Worm (Caenorhabditis elegans) whole organism, L4 larva: ENCODE results near the gene Y82E9BR.22.

Experiments
- F26F4.8 ChIP-seq: fragments of 200-800 bp; sonication (Bioruptor generic); conservative IDR thresholded peaks from 2 replicates; pipeline ENCODE4 v1.3.6; 2022; ENCODE audit warnings: missing genetic modification characterization, missing compliant biosample characterization
- T20F7.1 ChIP-seq: fragments of 200-800 bp; sonication (Bioruptor generic); optimal IDR thresholded peaks from 2 replicates; lab custom pipeline; 2018; ENCODE audit warnings: mild to moderate bottlenecking, missing genetic modification characterization, missing compliant biosample characterization
- T26A8.4 ChIP-seq: fragments of 200-800 bp; sonication (Bioruptor generic); IDR thresholded peaks from 2 replicates; pipeline ENCODE4 v1.3.6; 2022; ENCODE audit warnings: missing genetic modification characterization, missing compliant biosample characterization
- Y48G9A.11 ChIP-seq: fragments of 200-800 bp; sonication (Bioruptor generic); IDR thresholded peaks from 2 replicates; pipeline ENCODE4 v1.3.6; 2022; ENCODE audit warnings: missing genetic modification reagents, missing genetic modification characterization, missing compliant biosample characterization
- ZK337.2 ChIP-seq: fragments of 200-800 bp; sonication (Bioruptor generic); IDR thresholded peaks from 2 replicates; pipeline ENCODE4 v1.3.6; 2022; ENCODE audit warnings: missing genetic modification reagents, missing genetic modification characterization, missing compliant biosample characterization
- aha-1 ChIP-seq: fragments of 150-350 bp; peaks from one replicate; lab custom pipeline; 2014; ENCODE audit warnings: missing biosample characterization, missing genetic modification characterization
- aly-2 ChIP-seq: sonication (generic microtip); optimal IDR thresholded peaks from 2 replicates; lab custom pipeline; 2018; ENCODE audit warnings: missing biosample characterization, missing genetic modification characterization
- arid-1 ChIP-seq: fragments of 200-800 bp; sonication (Bioruptor generic); conservative IDR thresholded peaks from 2 replicates; pipeline ENCODE4 v1.3.6; 2022; ENCODE audit warnings: missing genetic modification reagents, missing genetic modification characterization, missing compliant biosample characterization
- attf-4 ChIP-seq: sonication (generic microtip); optimal IDR thresholded peaks from 3 replicates; lab custom pipeline; 2017; ENCODE audit warnings: missing biosample characterization, missing genetic modification characterization
- ceh-44 ChIP-seq: fragments of 200-800 bp; sonication (Bioruptor generic); IDR thresholded peaks from 2 replicates; pipeline ENCODE4 v1.3.6; 2022; ENCODE audit warnings: missing genetic modification reagents, missing genetic modification characterization, missing compliant biosample characterization
- ceh-62 ChIP-seq: sonication (generic microtip); optimal IDR thresholded peaks from 2 replicates; lab custom pipeline; 2017; ENCODE audit warnings: missing biosample characterization, missing genetic modification characterization
- ceh-82 ChIP-seq: sonication (generic microtip); optimal IDR thresholded peaks from 2 replicates; lab custom pipeline; 2017; ENCODE audit warnings: missing biosample characterization, missing genetic modification characterization
- ctbp-1 ChIP-seq: fragments of 200-800 bp; sonication (Bioruptor generic); IDR thresholded peaks from 2 replicates; pipeline ENCODE4 v1.3.6; 2022; ENCODE audit warnings: missing genetic modification reagents, missing genetic modification characterization, missing compliant biosample characterization
- daf-16 ChIP-seq, 3 experiments: sonication (generic microtip); optimal IDR thresholded peaks; 2 replicates each; lab custom pipeline; 2016 to 2017; ENCODE audit warnings: missing genetic modification characterization in 3 of 3, missing genetic modification reagents in 3 of 3, mild to moderate bottlenecking in 2 of 3, missing compliant biosample characterization in 2 of 3, missing biosample characterization in 1 of 3, moderate library complexity in 1 of 3
- dmd-8 ChIP-seq: fragments of 200-800 bp; sonication (Bioruptor generic); IDR thresholded peaks from 2 replicates; pipeline ENCODE4 v1.3.6; 2022; ENCODE audit warnings: missing genetic modification characterization, missing compliant biosample characterization
- dmd-9 ChIP-seq: fragments of 200-800 bp; sonication (Bioruptor generic); IDR thresholded peaks from 2 replicates; pipeline ENCODE4 v1.3.6; 2022; ENCODE audit warnings: missing genetic modification reagents, missing genetic modification characterization, missing compliant biosample characterization
- dpl-1 ChIP-seq: fragments of 150-350 bp; optimal IDR thresholded peaks from 2 replicates; lab custom pipeline; 2014; ENCODE audit warnings: missing biosample characterization, missing genetic modification reagents, missing genetic modification characterization
- fkh-10 ChIP-seq: fragments of 150-350 bp; optimal IDR thresholded peaks from 2 replicates; lab custom pipeline; 2014; ENCODE audit warnings: missing biosample characterization, missing genetic modification reagents, missing genetic modification characterization
- fos-1 ChIP-seq: fragments of 150-350 bp; optimal IDR thresholded peaks from 2 replicates; lab custom pipeline; 2014; ENCODE audit warnings: missing biosample characterization, missing genetic modification characterization
- gei-8 ChIP-seq: fragments of 200-800 bp; sonication (Bioruptor generic); optimal IDR thresholded peaks from 2 replicates; lab custom pipeline; 2018; ENCODE audit warnings: mild to moderate bottlenecking, missing genetic modification characterization, missing compliant biosample characterization
- hif-1 ChIP-seq, 2 experiments: sonication (generic microtip); optimal IDR thresholded peaks; 2 replicates each; lab custom pipeline; 2016 to 2017; ENCODE audit warnings: missing compliant biosample characterization in 2 of 2, missing genetic modification characterization in 2 of 2, missing genetic modification reagents in 2 of 2, missing genotype in 2 of 2, mild to moderate bottlenecking in 1 of 2
- hmg-1.1 ChIP-seq: fragments of 200-800 bp; sonication (Bioruptor generic); IDR thresholded peaks from 2 replicates; pipeline ENCODE4 v1.3.6; 2022; ENCODE audit warnings: missing genetic modification reagents, missing genetic modification characterization, missing compliant biosample characterization
- jun-1 ChIP-seq: fragments of 150-350 bp; optimal IDR thresholded peaks from 2 replicates; lab custom pipeline; 2014; ENCODE audit warnings: missing biosample characterization, missing genetic modification reagents, missing genetic modification characterization
- lim-7 ChIP-seq: fragments of 200-800 bp; sonication (Bioruptor generic); IDR thresholded peaks from 2 replicates; pipeline ENCODE4 v1.3.6; 2022; ENCODE audit warnings: missing genetic modification characterization, missing compliant biosample characterization
- lin-15B ChIP-seq: fragments of 150-350 bp; sonication (generic microtip); optimal IDR thresholded peaks from 3 replicates; lab custom pipeline; 2014; ENCODE audit warnings: missing biosample characterization, missing genetic modification characterization
- lin-29 ChIP-seq: fragments of 200-800 bp; sonication (Bioruptor generic); IDR thresholded peaks from 2 replicates; pipeline ENCODE4 v1.3.6; 2022; ENCODE audit warnings: missing genetic modification reagents, missing genetic modification characterization, missing compliant biosample characterization
- lin-38 ChIP-seq: fragments of 200-800 bp; sonication (Bioruptor generic); IDR thresholded peaks from 2 replicates; pipeline ENCODE4 v1.3.6; 2022; ENCODE audit warnings: missing genetic modification reagents, missing genetic modification characterization, missing compliant biosample characterization
- mdt-29 ChIP-seq: fragments of 200-800 bp; sonication (Bioruptor generic); IDR thresholded peaks from 2 replicates; pipeline ENCODE4 v1.3.6; 2022; ENCODE audit warnings: missing genetic modification reagents, missing genetic modification characterization, missing compliant biosample characterization
- mep-1 ChIP-seq: fragments of 150-350 bp; sonication (generic microtip); optimal IDR thresholded peaks from 3 replicates; lab custom pipeline; 2014; ENCODE audit warnings: missing biosample characterization, missing genetic modification characterization
- mes-2 ChIP-seq: sonication (generic microtip); optimal IDR thresholded peaks from 2 replicates; lab custom pipeline; 2016; ENCODE audit warnings: missing genotype, mild to moderate bottlenecking, missing genetic modification characterization, missing compliant biosample characterization; ENCODE audit not compliant: poor library complexity, severe bottlenecking
- mxl-2 ChIP-seq: fragments of 200-800 bp; sonication (Bioruptor generic); conservative IDR thresholded peaks from 2 replicates; pipeline ENCODE4 v1.3.6; 2022; ENCODE audit warnings: missing genetic modification reagents, missing genetic modification characterization, missing compliant biosample characterization
- mxl-3 ChIP-seq: fragments of 200-800 bp; sonication (Bioruptor generic); optimal IDR thresholded peaks from 2 replicates; lab custom pipeline; 2018; ENCODE audit warnings: mild to moderate bottlenecking, missing genetic modification characterization, missing compliant biosample characterization
- nhr-102 ChIP-seq: sonication (generic microtip); optimal IDR thresholded peaks from 2 replicates; lab custom pipeline; 2016; ENCODE audit warnings: mild to moderate bottlenecking, missing genetic modification characterization, moderate library complexity, missing compliant biosample characterization
- nhr-111 ChIP-seq: fragments of 200-800 bp; sonication (Bioruptor generic); optimal IDR thresholded peaks from 2 replicates; lab custom pipeline; 2018; ENCODE audit warnings: mild to moderate bottlenecking, missing genetic modification characterization, missing compliant biosample characterization
- nhr-237 ChIP-seq: sonication (generic microtip); optimal IDR thresholded peaks from 2 replicates; lab custom pipeline; 2017; ENCODE audit warnings: missing biosample characterization, missing genetic modification characterization
- nhr-25 ChIP-seq: sonication (generic microtip); optimal IDR thresholded peaks from 2 replicates; lab custom pipeline; 2017; ENCODE audit warnings: missing genetic modification characterization, mild to moderate bottlenecking, missing compliant biosample characterization, antibody characterized with exemption, moderate library complexity, borderline replicate concordance; ENCODE audit not compliant: insufficient read depth
- nhr-28 ChIP-seq: fragments of 150-350 bp; optimal IDR thresholded peaks from 2 replicates; lab custom pipeline; 2014; ENCODE audit warnings: missing biosample characterization, missing genetic modification characterization
- nhr-42 ChIP-seq: fragments of 200-800 bp; sonication (Bioruptor generic); IDR thresholded peaks from 2 replicates; pipeline ENCODE4 v1.3.6; 2022; ENCODE audit warnings: missing genetic modification characterization, missing compliant biosample characterization
- nhr-48 ChIP-seq: sonication (generic microtip); optimal IDR thresholded peaks from 2 replicates; lab custom pipeline; 2016; ENCODE audit warnings: mild to moderate bottlenecking, missing genetic modification characterization, missing compliant biosample characterization
- pha-4 ChIP-seq, 2 experiments: fragments of 150-350 bp in 1 of 2; fragments of 200-800 bp in 1 of 2; sonication (Bioruptor generic) in 1 of 2; IDR thresholded peaks in 1 of 2; optimal IDR thresholded peaks in 1 of 2; 2 replicates each; pipeline versions ENCODE4 v1.3.6 to Lab custom; 2014 to 2022; ENCODE audit warnings: missing genetic modification characterization in 2 of 2, missing genetic modification reagents in 2 of 2, missing biosample characterization in 1 of 2, missing compliant biosample characterization in 1 of 2
- sdz-12 ChIP-seq: fragments of 200-800 bp; sonication (Bioruptor generic); optimal IDR thresholded peaks from 2 replicates; lab custom pipeline; 2018; ENCODE audit warnings: mild to moderate bottlenecking, missing genetic modification characterization, missing compliant biosample characterization
- set-16 ChIP-seq: fragments of 200-800 bp; sonication (Bioruptor generic); IDR thresholded peaks from 2 replicates; pipeline ENCODE4 v1.3.6; 2022; ENCODE audit warnings: missing genetic modification reagents, missing genetic modification characterization, missing compliant biosample characterization
- snpc-1.2 ChIP-seq: fragments of 200-800 bp; sonication (Bioruptor generic); IDR thresholded peaks from 2 replicates; pipeline ENCODE4 v1.3.6; 2022; ENCODE audit warnings: missing genetic modification reagents, missing genetic modification characterization, missing compliant biosample characterization
- spr-1 ChIP-seq: sonication (generic microtip); optimal IDR thresholded peaks from 2 replicates; lab custom pipeline; 2016; ENCODE audit warnings: mild to moderate bottlenecking, missing genetic modification characterization, missing compliant biosample characterization
- tag-97 ChIP-seq: fragments of 200-800 bp; sonication (Bioruptor generic); IDR thresholded peaks from 2 replicates; pipeline ENCODE4 v1.3.6; 2022; ENCODE audit warnings: missing genetic modification characterization, missing compliant biosample characterization
- tra-1 ChIP-seq: fragments of 200-800 bp; sonication (Bioruptor generic); IDR thresholded peaks from 2 replicates; pipeline ENCODE4 v1.3.6; 2022; ENCODE audit warnings: missing genetic modification reagents, missing genetic modification characterization, missing compliant biosample characterization
- unc-130 ChIP-seq: sonication (generic microtip); optimal IDR thresholded peaks from 2 replicates; lab custom pipeline; 2016; ENCODE audit warnings: missing genetic modification reagents, missing genetic modification characterization, missing compliant biosample characterization
- vab-7 ChIP-seq: fragments of 200-800 bp; sonication (Bioruptor generic); IDR thresholded peaks from 2 replicates; pipeline ENCODE4 v1.3.6; 2022; ENCODE audit warnings: missing genetic modification reagents, missing genetic modification characterization, missing compliant biosample characterization
- zfp-2 ChIP-seq: sonication (generic microtip); optimal IDR thresholded peaks from 2 replicates; lab custom pipeline; 2016; ENCODE audit warnings: mild to moderate bottlenecking, missing genetic modification characterization, missing compliant biosample characterization
- ztf-7 ChIP-seq: fragments of 150-350 bp; optimal IDR thresholded peaks from 2 replicates; lab custom pipeline; 2014; ENCODE audit warnings: missing biosample characterization, missing genetic modification characterization

The Y82E9BR.22 gene

ce11 chrIII:1424305-1424704 lies 15.3 kb upstream of the Y82E9BR.22 start:
- peak; percentile 19 for TF ChIP-seq T20F7.1 (GFP tag; lab: Kevin White, UChicago)
- TF ChIP-seq mep-1 (tag; lab: Kevin White, UChicago), result peak; percentile 76
- peak; percentile 81 for TF ChIP-seq mes-2
- peak; percentile 83 for TF ChIP-seq tra-1 (GFP tag; lab: Robert Waterston, UW)
- TF ChIP-seq vab-7 (GFP tag; lab: Robert Waterston, UW), result peak; percentile 88
- no peak for TF ChIP-seq ceh-82 (tag; lab: Kevin White, UChicago)
- TF ChIP-seq spr-1 (tag; lab: Kevin White, UChicago), result peak; percentile 75
- TF ChIP-seq nhr-111 (GFP tag; lab: Kevin White, UChicago), result peak; percentile 77
- TF ChIP-seq daf-16 (GFP tag; optimal IDR thresholded peaks at IDR 0.05; lab: Kevin White, UChicago), result peak; percentile 37 to 52
- TF ChIP-seq daf-16 (tag; optimal IDR thresholded peaks at IDR 0.05; lab: Kevin White, UChicago), result peak; percentile 58
- peak; percentile 46 for TF ChIP-seq mxl-3 (GFP tag; lab: Kevin White, UChicago)
- TF ChIP-seq lim-7, result peak; percentile 90
- TF ChIP-seq ceh-62 (tag; lab: Kevin White, UChicago), result no peak
- peak; percentile 68; the same call in 1 of the 2 replicates for TF ChIP-seq F26F4.8
- no peak for TF ChIP-seq lin-15B (tag; lab: Kevin White, UChicago)
- TF ChIP-seq hmg-1.1 (GFP tag; lab: Robert Waterston, UW), result peak; percentile 91
- TF ChIP-seq nhr-237 (tag; lab: Kevin White, UChicago), result no peak
- TF ChIP-seq T26A8.4 (GFP tag; lab: Robert Waterston, UW), result peak; percentile 82
- TF ChIP-seq jun-1, result no peak
- peak; percentile 73 for TF ChIP-seq mdt-29 (GFP tag; lab: Robert Waterston, UW)
- TF ChIP-seq ctbp-1 (GFP tag; lab: Robert Waterston, UW), result peak; percentile 76
- no peak for TF ChIP-seq ztf-7 (tag; lab: Kevin White, UChicago)
- peak; percentile 56 for TF ChIP-seq fkh-10 (GFP tag; lab: Kevin White, UChicago)
- peak; percentile 54 for TF ChIP-seq nhr-102
- peak; percentile 84 for TF ChIP-seq snpc-1.2 (GFP tag; lab: Robert Waterston, UW)
- peak; percentile 87 for TF ChIP-seq lin-38 (GFP tag; lab: Robert Waterston, UW)
- peak; percentile 89 for TF ChIP-seq pha-4 (GFP tag; IDR thresholded peaks at IDR 0.05; lab: Robert Waterston, UW)
- TF ChIP-seq pha-4 (tag; optimal IDR thresholded peaks at IDR 0.05; lab: Kevin White, UChicago), result no peak
- TF ChIP-seq unc-130, result peak; percentile 21
- TF ChIP-seq dmd-9, result peak; percentile 81
- TF ChIP-seq set-16, result peak; percentile 90
- TF ChIP-seq fos-1 (tag; lab: Kevin White, UChicago), result no peak
- TF ChIP-seq attf-4, result no peak
- peak; percentile 52 for TF ChIP-seq sdz-12 (GFP tag; lab: Kevin White, UChicago)
- TF ChIP-seq aha-1 (tag; lab: Kevin White, UChicago), result peak; percentile 98
- TF ChIP-seq dmd-8 (GFP tag; lab: Robert Waterston, UW), result peak; percentile 77; the same call in 1 of the 2 replicates
- peak; percentile 14 for TF ChIP-seq gei-8 (GFP tag; lab: Kevin White, UChicago)
- TF ChIP-seq arid-1 (GFP tag; lab: Robert Waterston, UW), result peak; percentile 92
- TF ChIP-seq lin-29, result no peak
- peak; percentile 86 for TF ChIP-seq Y48G9A.11
- TF ChIP-seq ceh-44 (GFP tag; lab: Robert Waterston, UW), result peak; percentile 82; the same call in 1 of the 2 replicates
- no peak for TF ChIP-seq nhr-28 (tag; lab: Kevin White, UChicago)
- 0 out of 2 replicates have a peak, but pooled peaks have one; percentile 33 for TF ChIP-seq mxl-2 (GFP tag; lab: Robert Waterston, UW)
- peak; percentile 67 for TF ChIP-seq zfp-2
- TF ChIP-seq nhr-48 (tag; lab: Kevin White, UChicago), result no peak
- peak; percentile 70 for TF ChIP-seq nhr-42 (GFP tag; lab: Robert Waterston, UW)
- peak in 1 of 2 experiments; percentile 59 for TF ChIP-seq hif-1 (tag; optimal IDR thresholded peaks at IDR 0.05; lab: Kevin White, UChicago)
- TF ChIP-seq tag-97, result no peak
- no peak for TF ChIP-seq aly-2 (tag; lab: Kevin White, UChicago)
- no peak for TF ChIP-seq nhr-25 (tag; lab: Kevin White, UChicago)
- TF ChIP-seq dpl-1 (GFP tag; lab: Kevin White, UChicago), result peak; percentile 60
- TF ChIP-seq ZK337.2 (GFP tag; lab: Robert Waterston, UW), result peak; percentile 61; the same call in 1 of the 2 replicates
